Fruit fly (Drosophila melanogaster): ENCODE results near the gene CG12725.
A peak's percentile ranks its signal among the peaks of the same experiment; 100 is the strongest.

Gene CG12725

DNA sequence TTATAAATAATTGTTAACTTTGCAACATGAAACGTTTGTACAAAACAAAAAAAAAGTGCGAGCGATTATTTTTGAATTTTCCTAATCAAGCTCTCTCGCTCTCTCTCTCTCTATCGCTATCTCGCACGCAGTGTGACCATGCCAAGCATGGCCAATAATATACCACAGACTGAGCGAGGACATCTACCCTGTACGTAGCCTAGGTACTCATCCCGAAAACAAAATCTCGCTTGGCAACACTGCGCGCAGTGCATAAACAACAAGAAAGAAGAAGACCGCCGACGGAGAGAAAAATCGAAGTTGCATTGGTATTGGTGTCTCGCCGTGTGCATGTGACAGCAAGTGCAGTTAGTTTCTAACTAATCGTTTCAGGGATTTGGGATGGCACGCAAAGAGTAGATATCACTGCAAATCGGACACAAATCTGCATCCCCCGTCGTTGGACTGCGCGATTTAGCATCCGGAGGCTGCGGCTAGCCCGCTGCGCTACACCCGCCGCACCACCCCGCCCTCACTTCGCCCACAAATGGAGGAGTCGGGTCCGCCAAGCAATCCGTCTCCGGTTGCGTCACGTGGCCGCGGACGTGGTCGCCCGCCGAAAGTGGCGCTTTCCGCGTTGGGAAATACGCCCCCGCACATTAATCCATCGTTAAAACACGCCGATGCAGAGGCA is 10.4 kb upstream of the CG12725 start, which contains the start of the genes CG1998 and Set2 (continued):
- TF ChIP-seq tio (GFP tag; optimal IDR thresholded peaks at IDR 0.05) (no peak), CG15269 (tag; optimal IDR thresholded peaks at IDR 0.05) (no peak), tll (GFP tag; optimal IDR thresholded peaks at IDR 0.05) (peak in 1 of 2 experiments; percentile 45), CG1602 (GFP tag; optimal IDR thresholded peaks at IDR 0.05) (no peak), CG14860 (GFP tag; IDR thresholded peaks at IDR 0.05; ENCODE audit: partially characterized antibody) (no peak; the same call in 2 of the 3 replicates), Opbp (GFP tag; IDR thresholded peaks at IDR 0.05; ENCODE audit: partially characterized antibody) (peak; percentile 66; the same call in 2 of the 3 replicates), CG12299 (tag; optimal IDR thresholded peaks at IDR 0.05) (no peak), Doc3 (GFP tag; IDR thresholded peaks at IDR 0.05; ENCODE audit: partially characterized antibody) (no peak), CG14710 (tag; optimal IDR thresholded peaks at IDR 0.05) (peak; percentile 81), CG3281 (GFP tag; optimal IDR thresholded peaks at IDR 0.05) (no peak), en (GFP tag; optimal IDR thresholded peaks at IDR 0.05) (no peak), CG10462 (GFP tag; optimal IDR thresholded peaks at IDR 0.05) (no peak), Drgx (GFP tag; IDR thresholded peaks at IDR 0.05) (no peak), ftz-f1 (GFP tag; optimal IDR thresholded peaks at IDR 0.05) (peak; percentile 93), Gug (GFP tag; IDR thresholded peaks at IDR 0.05) (no peak), twi (tag; optimal IDR thresholded peaks at IDR 0.05) (no peak), Kr (GFP tag; optimal IDR thresholded peaks at IDR 0.05) (no peak), unpg (GFP tag; optimal IDR thresholded peaks at IDR 0.05) (no peak), CG11695 (GFP tag; IDR thresholded peaks at IDR 0.05) (no peak), Dbx (GFP tag; IDR thresholded peaks at IDR 0.05) (peak; percentile 38; the same call in 1 of the 3 replicates), pb (GFP tag; optimal IDR thresholded peaks at IDR 0.05) (no peak), Nf-YA (GFP tag; IDR thresholded peaks at IDR 0.05) (no peak), run (tag; optimal IDR thresholded peaks at IDR 0.05) (no peak), CG10366 (GFP tag; IDR thresholded peaks at IDR 0.05) (no peak), CG15601 (tag; optimal IDR thresholded peaks at IDR 0.05) (peak; percentile 35), Vsx1 (GFP tag; optimal IDR thresholded peaks at IDR 0.05) (no peak), CG2202 (tag; optimal IDR thresholded peaks at IDR 0.05) (no peak), disco-r (GFP tag; optimal IDR thresholded peaks at IDR 0.05) (no peak), CG12744 (GFP tag; optimal IDR thresholded peaks at IDR 0.05) (no peak), Optix (GFP tag; IDR thresholded peaks at IDR 0.05) (no peak), slbo (GFP tag; IDR thresholded peaks at IDR 0.05) (peak; percentile 29; the same call in 1 of the 2 replicates), Neu2 (GFP tag; optimal IDR thresholded peaks at IDR 0.05; ENCODE audit: borderline replicate concordance) (no peak), Ssrp (tag; optimal IDR thresholded peaks at IDR 0.05) (no peak), CG10321 (GFP tag; IDR thresholded peaks at IDR 0.05) (peak; percentile 82), bowl (GFP tag; IDR thresholded peaks at IDR 0.05) (no peak), CG4820 (GFP tag; optimal IDR thresholded peaks at IDR 0.05) (no peak), Dp (GFP tag; optimal IDR thresholded peaks at IDR 0.05) (peak; percentile 80), Ravus (GFP tag; IDR thresholded peaks at IDR 0.05) (no peak), Abd-B (GFP tag; optimal IDR thresholded peaks at IDR 0.05) (peak; percentile 54), C15 (GFP tag; IDR thresholded peaks at IDR 0.05) (no peak), Hey (tag; optimal IDR thresholded peaks at IDR 0.05) (no peak), org-1 (GFP tag; optimal IDR thresholded peaks at IDR 0.05) (no peak), D19A (tag; optimal IDR thresholded peaks at IDR 0.05) (no peak), br (optimal IDR thresholded peaks at IDR 0.05) (no peak), prd (optimal IDR thresholded peaks at IDR 0.05) (no peak), prd (GFP tag; IDR thresholded peaks at IDR 0.05) (no peak), Atf-2 (GFP tag; optimal IDR thresholded peaks at IDR 0.05) (no peak), repo (GFP tag; optimal IDR thresholded peaks at IDR 0.05) (peak; percentile 16), CG12104 (GFP tag; optimal IDR thresholded peaks at IDR 0.05) (no peak), ac (GFP tag; optimal IDR thresholded peaks at IDR 0.05) (no peak), nmo (GFP tag; optimal IDR thresholded peaks at IDR 0.05) (peak; percentile 64)
